Worm (Caenorhabditis elegans): ENCODE measurements around the gene F02A9.1.

DNA sequence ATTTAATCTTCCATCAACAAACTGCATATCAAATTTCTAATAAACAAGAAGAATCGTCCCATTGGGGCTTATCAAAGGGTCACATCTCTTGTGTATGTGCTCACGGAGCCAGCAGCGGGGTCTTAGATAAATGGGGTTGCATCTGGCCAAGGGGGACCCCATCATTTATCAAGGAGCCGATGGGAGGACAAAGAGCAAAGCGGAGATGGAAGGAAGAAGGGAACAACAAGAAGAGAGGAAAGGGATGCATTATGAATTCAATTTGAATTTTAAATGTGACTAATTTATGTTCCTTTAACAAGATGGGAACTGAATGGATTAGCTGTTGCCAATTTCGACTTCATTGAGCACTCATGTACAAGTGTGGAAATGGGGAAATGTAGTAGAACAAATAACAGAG is 6.7 kb upstream of the F02A9.1 start:
- TF ChIP-seq unc-39 (tag; optimal IDR thresholded peaks at IDR 0.05), result no peak
- no peak for TF ChIP-seq nhr-111 (GFP tag; optimal IDR thresholded peaks at IDR 0.05)
- TF ChIP-seq nhr-76 (tag; optimal IDR thresholded peaks at IDR 0.05), result no peak
- no peak for TF ChIP-seq nhr-42 (GFP tag; IDR thresholded peaks at IDR 0.05)
- TF ChIP-seq ama-1 (optimal IDR thresholded peaks at IDR 0.05), result no peak
- no peak for TF ChIP-seq ces-1 (GFP tag; optimal IDR thresholded peaks at IDR 0.05)
- no peak for TF ChIP-seq nhr-11 (tag; optimal IDR thresholded peaks at IDR 0.05)
- no peak for TF ChIP-seq dpl-1 (GFP tag; optimal IDR thresholded peaks at IDR 0.05)
- no peak for TF ChIP-seq lsy-2 (tag; optimal IDR thresholded peaks at IDR 0.05)
